Fruit fly (Drosophila melanogaster) whole organism, prepupa: ENCODE results near the gene CG13073.

Experiments
- Blimp-1 ChIP-seq: fragments of 200-800 bp; sonication (Bioruptor generic); optimal IDR thresholded peaks from 3 replicates; lab custom pipeline; 2017; ENCODE audit warnings: missing biosample characterization, missing genetic modification characterization, mild to moderate bottlenecking, moderate library complexity, missing genetic modification reagents
- CG10631 ChIP-seq: fragments of 200-800 bp; sonication (Bioruptor generic); optimal IDR thresholded peaks from 2 replicates; lab custom pipeline; 2016; ENCODE audit warnings: missing biosample characterization, missing genetic modification characterization
- CG11762 ChIP-seq: fragments of 200-800 bp; sonication (Bioruptor generic); optimal IDR thresholded peaks from 3 replicates; lab custom pipeline; 2016; ENCODE audit warnings: missing biosample characterization, missing genetic modification characterization; ENCODE audit not compliant: insufficient read depth
- CG11902 ChIP-seq: fragments of 200-800 bp; sonication (Bioruptor generic); optimal IDR thresholded peaks from 3 replicates; lab custom pipeline; 2016; ENCODE audit warnings: missing biosample characterization, missing genetic modification characterization
- CG15336 ChIP-seq: fragments of 200-800 bp; sonication (Bioruptor generic); IDR thresholded peaks from 2 replicates; pipeline ENCODE4 v1.3.6; 2022; ENCODE audit warnings: missing biosample characterization, missing genetic modification characterization
- CG1621 ChIP-seq: fragments of 200-800 bp; sonication (Bioruptor generic); optimal IDR thresholded peaks from 3 replicates; lab custom pipeline; 2018; ENCODE audit warnings: missing biosample characterization, mild to moderate bottlenecking, missing genetic modification characterization
- CG16779 ChIP-seq: fragments of 200-800 bp; sonication (Bioruptor generic); optimal IDR thresholded peaks from 3 replicates; lab custom pipeline; 2017; ENCODE audit warnings: missing biosample characterization, mild to moderate bottlenecking, missing genetic modification characterization
- CG3032 ChIP-seq: fragments of 200-800 bp; optimal IDR thresholded peaks from 2 replicates; lab custom pipeline; 2019; ENCODE audit warnings: missing biosample characterization, mild to moderate bottlenecking, missing genetic modification characterization, moderate library complexity
- CG31627 ChIP-seq: fragments of 200-800 bp; sonication (Bioruptor generic); optimal IDR thresholded peaks from 3 replicates; lab custom pipeline; 2016; ENCODE audit warnings: missing biosample characterization, missing genetic modification characterization
- CG32006 ChIP-seq: fragments of 200-800 bp; sonication (Bioruptor generic); optimal IDR thresholded peaks from 3 replicates; lab custom pipeline; 2017; ENCODE audit warnings: missing biosample characterization, mild to moderate bottlenecking, missing genetic modification characterization
- CG34406 ChIP-seq: fragments of 200-800 bp; sonication (Bioruptor generic); optimal IDR thresholded peaks from 3 replicates; lab custom pipeline; 2016; ENCODE audit warnings: missing biosample characterization, missing genetic modification characterization
- CG3919 ChIP-seq: fragments of 200-800 bp; sonication (Bioruptor generic); optimal IDR thresholded peaks from 3 replicates; lab custom pipeline; 2016; ENCODE audit warnings: missing biosample characterization, missing genetic modification characterization
- CG4318 ChIP-seq: fragments of 200-800 bp; sonication (Bioruptor generic); optimal IDR thresholded peaks from 3 replicates; lab custom pipeline; 2017; ENCODE audit warnings: missing biosample characterization, mild to moderate bottlenecking, missing genetic modification characterization
- CG6163 ChIP-seq: fragments of 200-800 bp; sonication (Bioruptor generic); IDR thresholded peaks from 3 replicates; pipeline ENCODE4 v1.3.6; 2022; ENCODE audit warnings: missing biosample characterization, missing genetic modification characterization
- CG6276 ChIP-seq: fragments of 200-800 bp; sonication (Bioruptor generic); optimal IDR thresholded peaks from 2 replicates; lab custom pipeline; 2017; ENCODE audit warnings: missing biosample characterization, mild to moderate bottlenecking, missing genetic modification characterization
- CG6792 ChIP-seq: fragments of 200-800 bp; sonication (Bioruptor generic); optimal IDR thresholded peaks from 3 replicates; lab custom pipeline; 2016; ENCODE audit warnings: missing biosample characterization, missing genetic modification characterization
- CG7368 ChIP-seq: fragments of 200-800 bp; sonication (Bioruptor generic); optimal IDR thresholded peaks from 3 replicates; lab custom pipeline; 2016; ENCODE audit warnings: missing biosample characterization, missing genetic modification characterization
- CG8119 ChIP-seq: fragments of 200-800 bp; sonication (Bioruptor generic); IDR thresholded peaks from 3 replicates; pipeline ENCODE4 v1.3.6; 2022; ENCODE audit warnings: missing biosample characterization, missing genetic modification characterization
- CG9139 ChIP-seq: fragments of 200-800 bp; sonication (Bioruptor generic); optimal IDR thresholded peaks from 3 replicates; lab custom pipeline; 2017; ENCODE audit warnings: missing biosample characterization, mild to moderate bottlenecking, missing genetic modification characterization
- Eip75B ChIP-seq: fragments of 200-800 bp; sonication (Bioruptor generic); optimal IDR thresholded peaks from 3 replicates; lab custom pipeline; 2016; ENCODE audit warnings: missing biosample characterization, missing genetic modification characterization
- Eip78C ChIP-seq: fragments of 200-800 bp; sonication (Bioruptor generic); peaks from one replicate; lab custom pipeline; 2016; ENCODE audit warnings: missing biosample characterization, missing genetic modification characterization
- Eip93F ChIP-seq: fragments of 200-800 bp; sonication (Bioruptor generic); optimal IDR thresholded peaks from 2 replicates; lab custom pipeline; 2016; ENCODE audit warnings: missing biosample characterization, mild to moderate bottlenecking, missing genetic modification characterization
- Ets96B ChIP-seq: fragments of 200-800 bp; optimal IDR thresholded peaks from 2 replicates; lab custom pipeline; 2019; ENCODE audit warnings: missing biosample characterization, mild to moderate bottlenecking, missing genetic modification characterization, moderate library complexity
- Hr4 ChIP-seq: fragments of 200-800 bp; sonication (Bioruptor generic); optimal IDR thresholded peaks from 3 replicates; lab custom pipeline; 2016; ENCODE audit warnings: missing biosample characterization, missing genetic modification characterization
- Lpt ChIP-seq: fragments of 200-800 bp; sonication (Bioruptor generic); optimal IDR thresholded peaks from 3 replicates; lab custom pipeline; 2016; ENCODE audit warnings: missing biosample characterization, missing genetic modification characterization
- Met ChIP-seq: fragments of 200-800 bp; sonication (Bioruptor generic); optimal IDR thresholded peaks from 3 replicates; lab custom pipeline; 2016; ENCODE audit warnings: missing biosample characterization, missing genetic modification characterization
- OdsH ChIP-seq: fragments of 200-800 bp; sonication (Bioruptor generic); optimal IDR thresholded peaks from 3 replicates; lab custom pipeline; 2016; ENCODE audit warnings: missing biosample characterization, missing genetic modification characterization
- Smox ChIP-seq: fragments of 200-800 bp; sonication (Bioruptor generic); optimal IDR thresholded peaks from 3 replicates; lab custom pipeline; 2016; ENCODE audit warnings: missing biosample characterization, missing genetic modification characterization
- Sox102F ChIP-seq: fragments of 200-800 bp; sonication (Bioruptor generic); optimal IDR thresholded peaks from 2 replicates; lab custom pipeline; 2016; ENCODE audit warnings: missing biosample characterization, mild to moderate bottlenecking, missing genetic modification characterization
- Sox15 ChIP-seq: fragments of 200-800 bp; sonication (Bioruptor generic); optimal IDR thresholded peaks from 3 replicates; lab custom pipeline; 2016; ENCODE audit warnings: missing biosample characterization, missing genetic modification characterization
- cyc ChIP-seq: fragments of 200-800 bp; sonication (Bioruptor generic); optimal IDR thresholded peaks from 3 replicates; lab custom pipeline; 2016; ENCODE audit warnings: missing biosample characterization, missing genetic modification characterization
- dac ChIP-seq: fragments of 200-800 bp; sonication (Bioruptor generic); optimal IDR thresholded peaks from 2 replicates; lab custom pipeline; 2017; ENCODE audit warnings: missing biosample characterization, mild to moderate bottlenecking, missing genetic modification characterization
- dsx ChIP-seq: fragments of 200-800 bp; optimal IDR thresholded peaks from 3 replicates; lab custom pipeline; 2019; ENCODE audit warnings: missing biosample characterization, mild to moderate bottlenecking, missing genetic modification characterization, moderate library complexity; ENCODE audit not compliant: poor library complexity, severe bottlenecking
- eg ChIP-seq: fragments of 200-800 bp; sonication (Bioruptor generic); IDR thresholded peaks from 3 replicates; pipeline ENCODE4 v1.3.6; 2022; ENCODE audit warnings: missing biosample characterization, missing genetic modification characterization
- esn ChIP-seq: fragments of 200-800 bp; sonication (Bioruptor generic); optimal IDR thresholded peaks from 2 replicates; lab custom pipeline; 2016; ENCODE audit warnings: missing biosample characterization, mild to moderate bottlenecking, missing genetic modification characterization, moderate library complexity
- fd59A ChIP-seq: fragments of 200-800 bp; sonication (Bioruptor generic); optimal IDR thresholded peaks from 2 replicates; lab custom pipeline; 2017; ENCODE audit warnings: missing biosample characterization, mild to moderate bottlenecking, missing genetic modification characterization, missing genetic modification reagents
- fd85E ChIP-seq: fragments of 200-800 bp; sonication (Bioruptor generic); optimal IDR thresholded peaks from 3 replicates; lab custom pipeline; 2016; ENCODE audit warnings: missing biosample characterization, missing genetic modification characterization
- fkh ChIP-seq: fragments of 200-800 bp; sonication (Bioruptor generic); optimal IDR thresholded peaks from 3 replicates; lab custom pipeline; 2017; ENCODE audit warnings: missing biosample characterization, mild to moderate bottlenecking, missing genetic modification characterization, moderate library complexity
- pdm3 ChIP-seq: fragments of 200-800 bp; sonication (Bioruptor generic); optimal IDR thresholded peaks from 3 replicates; lab custom pipeline; 2016; ENCODE audit warnings: missing biosample characterization, missing genetic modification characterization
- salr ChIP-seq, 2 experiments: fragments of 200-800 bp; sonication (Bioruptor generic); optimal IDR thresholded peaks; 3 replicates each; lab custom pipeline; 2016 to 2018; ENCODE audit warnings: missing biosample characterization in 2 of 2, missing genetic modification characterization in 2 of 2, mild to moderate bottlenecking in 1 of 2
- spab ChIP-seq: fragments of 200-800 bp; sonication (Bioruptor generic); optimal IDR thresholded peaks from 2 replicates; lab custom pipeline; 2017; ENCODE audit warnings: missing biosample characterization, mild to moderate bottlenecking, missing genetic modification characterization, missing genetic modification reagents
- ss ChIP-seq, 2 experiments: fragments of 200-800 bp; sonication (Bioruptor generic); optimal IDR thresholded peaks; 2 replicates in 1 of 2; 3 replicates in 1 of 2; lab custom pipeline; 2017 to 2018; ENCODE audit warnings: mild to moderate bottlenecking in 2 of 2, missing biosample characterization in 2 of 2, missing genetic modification characterization in 2 of 2, moderate library complexity in 1 of 2
- svp ChIP-seq: fragments of 200-800 bp; sonication (Bioruptor generic); peaks from one replicate; lab custom pipeline; 2016; ENCODE audit warnings: missing biosample characterization, missing genetic modification characterization
- vri ChIP-seq: fragments of 200-800 bp; sonication (Bioruptor generic); optimal IDR thresholded peaks from 3 replicates; lab custom pipeline; 2016; ENCODE audit warnings: missing biosample characterization, mild to moderate bottlenecking, missing genetic modification characterization

Gene CG13073

DNA sequence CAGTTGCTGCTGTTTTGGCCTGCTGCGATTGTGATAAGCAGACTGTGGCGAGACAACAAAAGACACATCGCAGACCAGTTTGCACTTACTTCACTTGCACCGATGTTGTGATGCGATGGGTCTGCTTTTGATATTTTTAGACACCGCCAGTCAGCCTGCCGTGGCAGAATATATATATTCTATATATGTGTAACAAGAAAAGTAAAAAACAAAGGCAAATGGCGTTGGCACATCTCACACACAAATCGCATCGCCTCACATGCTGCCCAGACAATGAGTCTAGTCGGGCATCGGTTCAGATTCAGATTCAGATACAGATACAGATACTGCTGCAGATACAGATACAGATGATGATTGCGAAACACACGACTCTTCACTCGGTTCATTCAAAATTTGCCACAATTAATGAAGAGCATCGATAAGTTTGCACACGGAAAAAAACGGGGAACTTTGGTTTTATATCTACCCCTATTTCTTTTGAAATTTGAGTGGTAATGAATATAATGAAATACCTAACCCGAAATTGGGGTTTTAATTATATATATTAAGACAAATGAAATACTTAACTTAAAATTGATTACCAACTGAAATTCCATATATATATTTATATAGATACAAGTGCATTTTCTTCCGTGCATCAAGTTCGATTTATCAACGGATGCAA lies 49.2 kb downstream of the CG13073 start (continued):
- TF ChIP-seq Blimp-1 (GFP tag; lab: Kevin White, UChicago) (no peak), svp (GFP tag; lab: Kevin White, UChicago) (peak; percentile 69), fkh (GFP tag; lab: Kevin White, UChicago) (no peak), CG34406 (no peak), dsx (GFP tag; lab: Kevin White, UChicago) (no peak), CG3032 (peak; percentile 50), CG32006 (GFP tag; lab: Kevin White, UChicago) (peak; percentile 15), Hr4 (GFP tag; lab: Kevin White, UChicago) (no peak), Eip93F (no peak), CG10631 (GFP tag; lab: Kevin White, UChicago) (peak; percentile 2), CG16779 (tag; lab: Kevin White, UChicago) (no peak), CG6792 (peak; percentile 3), CG7368 (GFP tag; lab: Kevin White, UChicago) (no peak), Sox15 (GFP tag; lab: Kevin White, UChicago) (no peak), ss (GFP tag; optimal IDR thresholded peaks at IDR 0.05; lab: Kevin White, UChicago) (no peak), Sox102F (GFP tag; lab: Kevin White, UChicago) (peak; percentile 3), CG1621 (tag; lab: Kevin White, UChicago) (no peak), CG6276 (GFP tag; lab: Kevin White, UChicago) (no peak), fd59A (GFP tag; lab: Kevin White, UChicago) (no peak), CG11762 (GFP tag; lab: Kevin White, UChicago) (no peak), pdm3 (no peak), Met (GFP tag; lab: Kevin White, UChicago) (no peak), CG15336 (GFP tag; lab: Robert Waterston, UW) (no peak), CG4318 (no peak), dac (GFP tag; lab: Kevin White, UChicago) (no peak), CG3919 (GFP tag; lab: Kevin White, UChicago) (peak; percentile 57), spab (GFP tag; lab: Kevin White, UChicago) (no peak), Smox (no peak)

dm6 chr3L:16166998-16167344 lies 50.1 kb downstream of the CG13073 start:
- TF ChIP-seq OdsH (GFP tag; lab: Kevin White, UChicago) (no peak), CG9139 (GFP tag; lab: Kevin White, UChicago) (no peak), ss (GFP tag; optimal IDR thresholded peaks at IDR 0.05; lab: Kevin White, UChicago) (no peak), Lpt (GFP tag; lab: Kevin White, UChicago) (no peak), Eip78C (GFP tag; lab: Kevin White, UChicago) (peak; percentile 56), Hr4 (GFP tag; lab: Kevin White, UChicago) (no peak)

dm6 chr3L:16166217-16166997 lies 50.7 kb downstream of the CG13073 start:
- TF ChIP-seq Blimp-1 (GFP tag; lab: Kevin White, UChicago) (no peak), ss (GFP tag; optimal IDR thresholded peaks at IDR 0.05; lab: Kevin White, UChicago) (no peak), salr (GFP tag; optimal IDR thresholded peaks at IDR 0.05; lab: Kevin White, UChicago) (no peak), OdsH (GFP tag; lab: Kevin White, UChicago) (no peak), esn (GFP tag; lab: Kevin White, UChicago) (no peak), CG16779 (tag; lab: Kevin White, UChicago) (no peak), CG6792 (no peak), fd85E (GFP tag; lab: Kevin White, UChicago) (no peak), pdm3 (no peak), CG8119 (0 out of 3 replicates have a peak, but pooled peaks have one; percentile 11), CG32006 (GFP tag; lab: Kevin White, UChicago) (no peak), eg (no peak), Lpt (GFP tag; lab: Kevin White, UChicago) (no peak), Eip75B (no peak), vri (GFP tag; lab: Kevin White, UChicago) (peak; percentile 46), fkh (GFP tag; lab: Kevin White, UChicago) (peak; percentile 82), Sox15 (GFP tag; lab: Kevin White, UChicago) (no peak), CG11902 (GFP tag; lab: Kevin White, UChicago) (no peak), CG6163 (GFP tag; lab: Robert Waterston, UW) (0 out of 3 replicates have a peak, but pooled peaks have one; percentile 11), Ets96B (no peak), dac (GFP tag; lab: Kevin White, UChicago) (no peak), Smox (no peak), CG31627 (no peak), CG34406 (no peak), cyc (GFP tag; lab: Kevin White, UChicago) (no peak)
